Worm (Caenorhabditis elegans) whole organism, late embryonic: ENCODE data around the gene usp-33.

Experiments
- Y22D7AL.16 ChIP-seq: sonication (generic microtip); optimal IDR thresholded peaks from 2 replicates; lab custom pipeline; 2016; ENCODE audit warnings: missing genetic modification characterization, missing compliant biosample characterization
- ceh-2 ChIP-seq: sonication (generic microtip); optimal IDR thresholded peaks from 2 replicates; lab custom pipeline; 2016; ENCODE audit warnings: missing genotype, missing genetic modification characterization, missing compliant biosample characterization
- ceh-9 ChIP-seq: sonication (generic microtip); optimal IDR thresholded peaks from 2 replicates; lab custom pipeline; 2016; ENCODE audit warnings: mild to moderate bottlenecking, missing genetic modification characterization, inconsistent platforms, missing compliant biosample characterization
- dmd-4 ChIP-seq: sonication (generic microtip); optimal IDR thresholded peaks from 2 replicates; lab custom pipeline; 2016; ENCODE audit warnings: borderline replicate concordance, missing genetic modification characterization, missing compliant biosample characterization
- dve-1 ChIP-seq: sonication (generic microtip); optimal IDR thresholded peaks from 2 replicates; lab custom pipeline; 2017; ENCODE audit warnings: antibody characterized with exemption, mild to moderate bottlenecking, missing genetic modification characterization, missing compliant biosample characterization
- mec-3 ChIP-seq: sonication (generic microtip); optimal IDR thresholded peaks from 2 replicates; lab custom pipeline; 2016; ENCODE audit warnings: borderline replicate concordance, missing genetic modification characterization, missing compliant biosample characterization
- nfya-1 ChIP-seq: sonication (generic microtip); optimal IDR thresholded peaks from 2 replicates; lab custom pipeline; 2017; ENCODE audit warnings: missing genetic modification characterization, mild to moderate bottlenecking, missing compliant biosample characterization, antibody characterized with exemption, moderate library complexity
- nhr-11 ChIP-seq: fragments of 150-350 bp; optimal IDR thresholded peaks from 2 replicates; lab custom pipeline; 2014; ENCODE audit warnings: missing biosample characterization, missing genetic modification characterization
- pha-4 ChIP-seq: fragments of 150-350 bp; optimal IDR thresholded peaks from 2 replicates; lab custom pipeline; 2018; ENCODE audit warnings: missing biosample characterization, missing genetic modification reagents, missing genetic modification characterization
- pqm-1 ChIP-seq: sonication (generic microtip); optimal IDR thresholded peaks from 2 replicates; lab custom pipeline; 2016; ENCODE audit warnings: missing genetic modification characterization, missing compliant biosample characterization
- pros-1 ChIP-seq: fragments of 150-350 bp; optimal IDR thresholded peaks from 2 replicates; lab custom pipeline; 2014; ENCODE audit warnings: missing biosample characterization, missing genetic modification reagents, missing genetic modification characterization
- syd-9 ChIP-seq: sonication (generic microtip); optimal IDR thresholded peaks from 2 replicates; lab custom pipeline; 2016; ENCODE audit warnings: mild to moderate bottlenecking, missing genetic modification characterization, moderate library complexity, missing compliant biosample characterization
- tbx-2 ChIP-seq: sonication (generic microtip); optimal IDR thresholded peaks from 2 replicates; lab custom pipeline; 2016; ENCODE audit warnings: missing genetic modification characterization, missing compliant biosample characterization
- unc-3 ChIP-seq, 2 experiments: fragments of 200-800 bp in 1 of 2; sonication (Bioruptor generic) in 1 of 2; sonication (generic microtip) in 1 of 2; conservative IDR thresholded peaks in 1 of 2; optimal IDR thresholded peaks in 1 of 2; 2 replicates each; pipeline versions ENCODE4 v1.3.6 to Lab custom; 2016 to 2022; ENCODE audit warnings: missing compliant biosample characterization in 2 of 2, missing genetic modification characterization in 2 of 2, missing genetic modification reagents in 1 of 2

- TF ChIP-seq nfya-1 (tag; lab: Kevin White, UChicago) (no peak), tbx-2 (tag; lab: Kevin White, UChicago) (no peak), dmd-4 (tag; lab: Kevin White, UChicago) (no peak), ceh-2 (tag; lab: Kevin White, UChicago) (no peak), pha-4 (no peak), pqm-1 (tag; lab: Kevin White, UChicago) (no peak), nhr-11 (no peak), dve-1 (no peak), Y22D7AL.16 (tag; lab: Kevin White, UChicago) (no peak), ceh-9 (tag; lab: Kevin White, UChicago) (no peak), unc-3 (GFP tag; conservative IDR thresholded peaks at IDR 0.05; lab: Robert Waterston, UW) (no peak), unc-3 (tag; optimal IDR thresholded peaks at IDR 0.05; lab: Kevin White, UChicago) (no peak), syd-9 (no peak), pros-1 (tag; lab: Kevin White, UChicago) (no peak), mec-3 (tag; lab: Kevin White, UChicago) (no peak)
These were observed 49.4 kb downstream of the usp-33 start, which contains the start of gene K09E9.7 for ce11 chrX:15640603-15641002.
